Worm (Caenorhabditis elegans) whole organism, mixed stage, embryonic: ENCODE measurements around the gene srt-13.

Experiments
- M03D4.4 ChIP-seq: sonication (generic microtip); optimal IDR thresholded peaks from 2 replicates; lab custom pipeline; 2017; ENCODE audit warnings: mild to moderate bottlenecking, missing genetic modification characterization, missing compliant biosample characterization
- lsy-2 ChIP-seq: fragments of 150-350 bp; optimal IDR thresholded peaks from 2 replicates; lab custom pipeline; 2014; ENCODE audit warnings: missing biosample characterization, missing genetic modification characterization
- nhr-12 ChIP-seq: fragments of 150-350 bp; optimal IDR thresholded peaks from 2 replicates; lab custom pipeline; 2014; ENCODE audit warnings: missing biosample characterization, missing genetic modification characterization
- pha-4 ChIP-seq: fragments of 150-350 bp; optimal IDR thresholded peaks from 2 replicates; lab custom pipeline; 2018; ENCODE audit warnings: missing biosample characterization, missing genetic modification reagents, missing genetic modification characterization
- ztf-11 ChIP-seq: fragments of 150-350 bp; optimal IDR thresholded peaks from 2 replicates; lab custom pipeline; 2014; ENCODE audit warnings: missing biosample characterization, missing genetic modification characterization

DNA sequence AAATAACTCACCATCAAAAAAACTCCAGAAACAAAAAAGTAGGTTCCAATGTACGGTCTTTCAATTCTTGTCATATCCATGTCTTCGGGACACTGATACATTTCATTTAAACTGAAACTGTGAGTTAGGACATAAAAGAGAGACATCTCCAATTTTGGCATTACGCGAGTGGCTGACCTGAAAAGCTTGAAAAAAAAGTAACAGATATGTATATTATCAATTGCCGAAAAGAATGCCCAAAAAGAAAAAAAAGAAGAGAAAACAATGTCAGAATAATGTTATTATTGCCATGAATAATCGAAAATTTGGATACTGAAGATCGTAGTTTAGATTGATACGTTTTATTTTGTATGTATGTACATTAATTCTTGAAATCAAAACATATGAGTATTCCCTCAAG lies 6.5 kb upstream of the srt-13 start, which contains the start of gene srt-14:
- TF ChIP-seq pha-4 (tag; lab: Kevin White, UChicago), result no peak
- no peak for TF ChIP-seq ztf-11 (tag; lab: Kevin White, UChicago)
- TF ChIP-seq nhr-12 (tag; lab: Kevin White, UChicago), result no peak
- TF ChIP-seq M03D4.4 (tag; lab: Kevin White, UChicago), result no peak
- TF ChIP-seq lsy-2, result no peak
